Worm (Caenorhabditis elegans): Measurements from ENCODE around the gene K02E7.10.
"Not testable (repeated sequence)": the region's sequence is repeated elsewhere in the genome, so short reads cannot be mapped to it uniquely, and the experiment has no call there.

K02E7.10 gene

DNA sequence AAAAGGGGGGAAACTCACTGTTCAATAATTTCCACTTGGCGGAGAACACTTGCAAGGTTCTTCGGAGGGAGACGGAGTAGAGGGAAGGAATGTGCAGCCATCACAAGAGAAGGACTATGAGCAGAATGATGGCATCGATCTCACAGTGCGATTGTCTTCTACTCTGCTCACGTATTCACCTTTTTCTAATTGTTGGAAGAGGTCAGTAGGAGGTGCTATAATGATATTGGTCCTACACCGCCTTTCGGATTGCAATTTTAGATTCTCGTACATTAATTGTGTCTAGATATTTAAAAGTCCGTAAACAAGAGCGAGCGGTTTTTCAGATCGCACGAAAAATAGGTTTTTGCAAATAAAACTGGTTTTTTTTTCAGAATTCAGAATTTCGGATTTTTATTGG is 26.3 kb downstream of the K02E7.10 start, which contains the start of gene fbxb-39:
Gene fbxb-39, minus strand, starts transcription at position 101 of the 400 bp plus-strand sequence.
- TF ChIP-seq cog-1 (tag; optimal IDR thresholded peaks at IDR 0.05) (no peak), klf-2 (GFP tag; conservative IDR thresholded peaks at IDR 0.05) (no peak), med-1 (GFP tag; optimal IDR thresholded peaks at IDR 0.05; ENCODE audit: insufficient read depth) (no peak), ztf-29 (GFP tag; IDR thresholded peaks at IDR 0.05) (no peak), ztf-23 (GFP tag; IDR thresholded peaks at IDR 0.05) (no peak), ref-1 (GFP tag; conservative IDR thresholded peaks at IDR 0.05) (no peak), flt-1 (GFP tag; IDR thresholded peaks at IDR 0.05) (no peak), T22C8.4 (GFP tag; IDR thresholded peaks at IDR 0.05) (no peak)

- TF ChIP-seq ztf-23 (GFP tag; IDR thresholded peaks at IDR 0.05) = no peak
- TF ChIP-seq ztf-29 (GFP tag; IDR thresholded peaks at IDR 0.05) = no peak
- TF ChIP-seq T22C8.4 (GFP tag; IDR thresholded peaks at IDR 0.05) = no peak
- no peak for TF ChIP-seq flt-1 (GFP tag; IDR thresholded peaks at IDR 0.05)
- no peak for TF ChIP-seq ref-1 (GFP tag; conservative IDR thresholded peaks at IDR 0.05)
Measured at ce11 chrII:1028602-1029001, 38.2 kb downstream of the K02E7.10 start, which contains the start of gene math-34. Gene math-34, plus strand, starts transcription at chrII:1028972.

ce11 chrII:1026670-1027069 is 40.1 kb downstream of the K02E7.10 start, which contains the start of gene M01D1.12:
Gene M01D1.12, plus strand, starts transcription at chrII:1026970.
- no peak for TF ChIP-seq med-1 (GFP tag; optimal IDR thresholded peaks at IDR 0.05; ENCODE audit: insufficient read depth)
- no peak for TF ChIP-seq klf-2 (GFP tag; conservative IDR thresholded peaks at IDR 0.05)
- no peak for TF ChIP-seq cog-1 (tag; optimal IDR thresholded peaks at IDR 0.05)
- no peak for TF ChIP-seq ztf-29 (GFP tag; IDR thresholded peaks at IDR 0.05)
- TF ChIP-seq ztf-23 (GFP tag; IDR thresholded peaks at IDR 0.05) = no peak

ce11 chrII:1024684-1025083 is 42.1 kb downstream of the K02E7.10 start, which contains the start of gene btb-11:
Gene btb-11, minus strand, starts transcription at chrII:1024784.
- not testable (repeated sequence) for TF ChIP-seq klf-2 (GFP tag; conservative IDR thresholded peaks at IDR 0.05); cog-1 (tag; optimal IDR thresholded peaks at IDR 0.05); flt-1 (GFP tag; IDR thresholded peaks at IDR 0.05)
